Worm (Caenorhabditis elegans) whole organism, mixed stage, embryonic: ENCODE results near the gene mex-5.
A peak's percentile ranks its signal among the peaks of the same experiment; 100 is the strongest.

ENCODE experiments used
- M03D4.4 ChIP-seq: sonication (generic microtip); optimal IDR thresholded peaks from 2 replicates; lab custom pipeline; 2017; ENCODE audit warnings: mild to moderate bottlenecking, missing genetic modification characterization, missing compliant biosample characterization
- bed-3 ChIP-seq: fragments of 200-800 bp; sonication (Bioruptor generic); optimal IDR thresholded peaks from 3 replicates; lab custom pipeline; 2018; ENCODE audit warnings: mild to moderate bottlenecking, missing genetic modification characterization, moderate library complexity, missing compliant biosample characterization
- blmp-1 ChIP-seq: fragments of 150-350 bp; optimal IDR thresholded peaks from 2 replicates; lab custom pipeline; 2014; ENCODE audit warnings: missing biosample characterization, missing genetic modification characterization
- ceh-39 ChIP-seq: fragments of 150-350 bp; optimal IDR thresholded peaks from 2 replicates; lab custom pipeline; 2014; ENCODE audit warnings: missing biosample characterization, missing genetic modification characterization
- ceh-43 ChIP-seq: fragments of 200-800 bp; sonication (Bioruptor generic); optimal IDR thresholded peaks from 2 replicates; lab custom pipeline; 2018; ENCODE audit warnings: mild to moderate bottlenecking, missing genetic modification characterization, moderate library complexity, missing compliant biosample characterization
- ceh-83 ChIP-seq: fragments of 200-800 bp; sonication (Bioruptor generic); optimal IDR thresholded peaks from 2 replicates; lab custom pipeline; 2018; ENCODE audit warnings: mild to moderate bottlenecking, missing genetic modification characterization, missing compliant biosample characterization
- ces-1 ChIP-seq: fragments of 150-350 bp; optimal IDR thresholded peaks from 2 replicates; lab custom pipeline; 2014; ENCODE audit warnings: missing biosample characterization, missing genetic modification reagents, missing genetic modification characterization
- drap-1 ChIP-seq: fragments of 200-800 bp; sonication (Bioruptor generic); optimal IDR thresholded peaks from 3 replicates; lab custom pipeline; 2018; ENCODE audit warnings: mild to moderate bottlenecking, missing genetic modification characterization, missing compliant biosample characterization
- elt-1 ChIP-seq: sonication (generic microtip); optimal IDR thresholded peaks from 2 replicates; lab custom pipeline; 2017; ENCODE audit warnings: missing genetic modification characterization, mild to moderate bottlenecking, missing compliant biosample characterization, antibody characterized with exemption, moderate library complexity, borderline replicate concordance; ENCODE audit not compliant: insufficient read depth
- elt-3 ChIP-seq: fragments of 150-350 bp; optimal IDR thresholded peaks from 2 replicates; lab custom pipeline; 2014; ENCODE audit warnings: missing biosample characterization, missing genetic modification characterization
- flh-1 ChIP-seq: fragments of 200-800 bp; sonication (Bioruptor generic); optimal IDR thresholded peaks from 2 replicates; lab custom pipeline; 2018; ENCODE audit warnings: mild to moderate bottlenecking, missing genetic modification characterization, moderate library complexity, missing compliant biosample characterization
- ham-2 ChIP-seq: fragments of 200-800 bp; sonication (Bioruptor generic); optimal IDR thresholded peaks from 2 replicates; lab custom pipeline; 2018; ENCODE audit warnings: mild to moderate bottlenecking, missing genetic modification characterization, missing compliant biosample characterization
- hlh-1 ChIP-seq: fragments of 150-350 bp; optimal IDR thresholded peaks from 2 replicates; lab custom pipeline; 2014; ENCODE audit warnings: missing biosample characterization, missing genetic modification reagents, missing genetic modification characterization
- lin-13 ChIP-seq: fragments of 150-350 bp; optimal IDR thresholded peaks from 2 replicates; lab custom pipeline; 2014; ENCODE audit warnings: missing biosample characterization, missing genetic modification characterization
- lin-32 ChIP-seq: fragments of 200-800 bp; sonication (Bioruptor generic); optimal IDR thresholded peaks from 2 replicates; lab custom pipeline; 2018; ENCODE audit warnings: mild to moderate bottlenecking, missing genetic modification characterization, missing compliant biosample characterization
- lsy-2 ChIP-seq: fragments of 150-350 bp; optimal IDR thresholded peaks from 2 replicates; lab custom pipeline; 2014; ENCODE audit warnings: missing biosample characterization, missing genetic modification characterization
- mab-5 ChIP-seq: fragments of 150-350 bp; optimal IDR thresholded peaks from 2 replicates; lab custom pipeline; 2014; ENCODE audit warnings: missing biosample characterization, missing genetic modification characterization
- mep-1 ChIP-seq: fragments of 150-350 bp; optimal IDR thresholded peaks from 2 replicates; lab custom pipeline; 2017; ENCODE audit warnings: missing biosample characterization, missing genetic modification reagents, missing genetic modification characterization, inconsistent platforms
- mls-2 ChIP-seq: sonication (generic microtip); optimal IDR thresholded peaks from 2 replicates; lab custom pipeline; 2016; ENCODE audit warnings: mild to moderate bottlenecking, missing genetic modification characterization, moderate library complexity, missing compliant biosample characterization
- nhr-12 ChIP-seq: fragments of 150-350 bp; optimal IDR thresholded peaks from 2 replicates; lab custom pipeline; 2014; ENCODE audit warnings: missing biosample characterization, missing genetic modification characterization
- nhr-2 ChIP-seq: fragments of 150-350 bp; optimal IDR thresholded peaks from 2 replicates; lab custom pipeline; 2014; ENCODE audit warnings: missing biosample characterization, missing genetic modification characterization
- nhr-237 ChIP-seq: fragments of 150-350 bp; optimal IDR thresholded peaks from 2 replicates; lab custom pipeline; 2014; ENCODE audit warnings: missing biosample characterization, missing genetic modification characterization
- nhr-28 ChIP-seq: fragments of 150-350 bp; optimal IDR thresholded peaks from 2 replicates; lab custom pipeline; 2014; ENCODE audit warnings: missing biosample characterization, missing genetic modification characterization
- nhr-76 ChIP-seq: sonication (generic microtip); optimal IDR thresholded peaks from 2 replicates; lab custom pipeline; 2017; ENCODE audit warnings: missing biosample characterization, missing genetic modification characterization
- pha-4 ChIP-seq: fragments of 150-350 bp; optimal IDR thresholded peaks from 2 replicates; lab custom pipeline; 2018; ENCODE audit warnings: missing biosample characterization, missing genetic modification reagents, missing genetic modification characterization
- sem-2 ChIP-seq: fragments of 200-800 bp; sonication (Bioruptor generic); optimal IDR thresholded peaks from 2 replicates; lab custom pipeline; 2018; ENCODE audit warnings: mild to moderate bottlenecking, missing genetic modification characterization, missing compliant biosample characterization
- snpc-4 ChIP-seq: fragments of 150-350 bp; optimal IDR thresholded peaks from 2 replicates; lab custom pipeline; 2014; ENCODE audit warnings: missing biosample characterization, missing genetic modification characterization
- sptf-1 ChIP-seq: sonication (generic microtip); optimal IDR thresholded peaks from 2 replicates; lab custom pipeline; 2017; ENCODE audit warnings: mild to moderate bottlenecking, missing genetic modification characterization, moderate library complexity, missing compliant biosample characterization
- tbx-8 ChIP-seq: fragments of 200-800 bp; sonication (Bioruptor generic); optimal IDR thresholded peaks from 2 replicates; lab custom pipeline; 2018; ENCODE audit warnings: mild to moderate bottlenecking, missing genetic modification characterization, moderate library complexity, missing compliant biosample characterization
- unc-120 ChIP-seq: sonication (generic microtip); optimal IDR thresholded peaks from 2 replicates; lab custom pipeline; 2017; ENCODE audit warnings: missing genetic modification characterization, missing compliant biosample characterization; ENCODE audit not compliant: poor library complexity, severe bottlenecking
- unc-39 ChIP-seq: fragments of 150-350 bp; optimal IDR thresholded peaks from 2 replicates; lab custom pipeline; 2014; ENCODE audit warnings: missing biosample characterization, missing genetic modification characterization
- unc-62 ChIP-seq: fragments of 150-350 bp; optimal IDR thresholded peaks from 2 replicates; lab custom pipeline; 2014; ENCODE audit warnings: missing biosample characterization, missing genetic modification reagents, missing genetic modification characterization
- zip-8 ChIP-seq: fragments of 150-350 bp; optimal IDR thresholded peaks from 2 replicates; lab custom pipeline; 2014; ENCODE audit warnings: missing biosample characterization, missing genetic modification characterization
- ztf-11 ChIP-seq: fragments of 150-350 bp; optimal IDR thresholded peaks from 2 replicates; lab custom pipeline; 2014; ENCODE audit warnings: missing biosample characterization, missing genetic modification characterization

Gene mex-5

ce11 chrIV:13393246-13393716 lies 39.8 kb downstream of the mex-5 start:
- TF ChIP-seq ztf-11 (no peak), unc-62 (no peak), mls-2 (no peak), nhr-28 (tag; lab: Kevin White, UChicago) (no peak)

DNA sequence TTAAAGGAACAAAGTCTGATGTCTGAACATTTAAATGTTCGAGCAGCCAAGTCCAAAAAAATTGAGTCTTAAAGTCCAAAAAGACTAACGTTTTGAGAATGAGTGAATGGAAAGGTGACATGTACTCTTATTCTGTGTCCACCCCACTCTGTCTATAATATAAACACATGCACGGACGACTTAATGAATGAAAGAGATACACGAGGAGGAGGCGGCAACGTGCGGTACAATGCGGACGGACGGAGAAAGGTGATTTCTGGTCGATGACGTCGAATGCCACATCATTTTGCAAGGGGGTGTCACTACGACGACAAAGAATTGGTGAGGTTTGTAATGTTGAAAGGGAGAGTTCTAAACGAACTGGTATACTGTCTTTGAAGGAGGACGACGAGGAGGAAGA lies 41.2 kb downstream of the mex-5 start:
- TF ChIP-seq nhr-237 (tag; lab: Kevin White, UChicago), result no peak
- TF ChIP-seq nhr-2 (tag; lab: Kevin White, UChicago), result peak; percentile 82
- TF ChIP-seq elt-1 (tag; lab: Kevin White, UChicago), result no peak
- TF ChIP-seq ztf-11, result no peak

DNA sequence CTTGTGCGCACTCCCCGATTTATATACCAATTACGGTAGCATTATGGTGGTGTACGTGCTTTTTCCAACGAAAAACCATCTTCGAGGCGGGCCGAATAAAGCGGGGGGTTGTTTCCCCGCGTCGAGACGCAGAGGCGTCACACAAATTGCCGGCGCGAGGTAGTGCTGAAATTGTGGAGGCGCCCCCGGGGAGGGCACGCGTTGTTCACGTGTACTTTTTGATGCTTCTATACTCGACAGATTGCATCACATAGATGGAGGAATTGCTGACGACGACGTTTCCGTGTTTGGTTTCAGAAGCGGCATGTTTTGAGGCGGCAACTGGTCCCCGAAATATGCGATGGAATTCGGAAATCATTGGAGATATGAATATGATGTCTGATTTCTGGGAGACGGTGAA lies 41.7 kb downstream of the mex-5 start:
- TF ChIP-seq flh-1 (GFP tag; lab: Kevin White, UChicago) (no peak), lin-13 (tag; lab: Kevin White, UChicago) (no peak), blmp-1 (tag; lab: Kevin White, UChicago) (no peak), ham-2 (GFP tag; lab: Kevin White, UChicago) (peak; percentile 30), ceh-83 (GFP tag; lab: Kevin White, UChicago) (no peak), ceh-43 (GFP tag; lab: Kevin White, UChicago) (no peak), elt-1 (tag; lab: Kevin White, UChicago) (peak; percentile 60), lsy-2 (tag; lab: Kevin White, UChicago) (no peak), elt-3 (tag; lab: Kevin White, UChicago) (peak; percentile 35), tbx-8 (GFP tag; lab: Kevin White, UChicago) (no peak), ces-1 (GFP tag; lab: Kevin White, UChicago) (peak; percentile 57), pha-4 (tag; lab: Kevin White, UChicago) (no peak), bed-3 (GFP tag; lab: Kevin White, UChicago) (no peak), sem-2 (no peak), nhr-237 (tag; lab: Kevin White, UChicago) (peak; percentile 27), unc-39 (tag; lab: Kevin White, UChicago) (no peak), ztf-11 (no peak), ceh-39 (tag; lab: Kevin White, UChicago) (no peak), nhr-12 (tag; lab: Kevin White, UChicago) (no peak), M03D4.4 (tag; lab: Kevin White, UChicago) (no peak), zip-8 (tag; lab: Kevin White, UChicago) (no peak), unc-62 (peak; percentile 37), unc-120 (tag; lab: Kevin White, UChicago) (peak; percentile 62), sptf-1 (no peak), mls-2 (no peak)

- TF ChIP-seq mab-5 (no peak), lin-32 (GFP tag; lab: Kevin White, UChicago) (no peak), snpc-4 (tag; lab: Kevin White, UChicago) (no peak), nhr-76 (no peak), ceh-43 (GFP tag; lab: Kevin White, UChicago) (no peak), blmp-1 (tag; lab: Kevin White, UChicago) (no peak)
Measured at ce11 chrIV:13396375-13396774, 42.9 kb downstream of the mex-5 start.

DNA sequence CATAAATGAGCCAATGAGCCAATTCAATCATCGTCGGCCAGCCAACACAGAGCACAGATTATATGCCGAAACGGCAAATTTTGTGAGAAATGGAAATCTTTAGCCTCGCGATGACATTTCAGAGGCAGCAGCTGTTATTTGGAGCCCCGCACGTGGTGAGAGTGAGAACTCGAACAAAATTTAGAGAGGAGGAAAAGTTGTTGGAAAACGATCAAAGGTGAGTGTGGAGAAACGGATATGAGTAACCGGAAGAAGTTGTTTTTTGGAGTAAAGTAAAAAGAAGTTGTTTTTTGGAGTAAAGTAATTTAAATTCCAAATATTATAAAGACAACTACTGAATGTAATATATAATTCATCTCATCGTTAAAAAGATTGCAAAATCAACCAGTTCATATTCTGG lies 45.2 kb downstream of the mex-5 start, which contains the start of gene Y62E10A.13:
Gene Y62E10A.13, minus strand, starts transcription at position 326 of the 400 bp plus-strand sequence.
- no peak for TF ChIP-seq M03D4.4 (tag; lab: Kevin White, UChicago)
- TF ChIP-seq unc-39 (tag; lab: Kevin White, UChicago), result no peak
- no peak for TF ChIP-seq hlh-1 (tag; lab: Kevin White, UChicago)
- no peak for TF ChIP-seq zip-8 (tag; lab: Kevin White, UChicago)
- no peak for TF ChIP-seq sptf-1
- no peak for TF ChIP-seq mep-1
- no peak for TF ChIP-seq drap-1
